Fruit fly (Drosophila melanogaster): Measurements from ENCODE around the gene CG9698.

- TF ChIP-seq CG9948 (tag; optimal IDR thresholded peaks at IDR 0.05) (no peak), CG4496 (GFP tag; IDR thresholded peaks at IDR 0.05) (no peak), D1 (tag; optimal IDR thresholded peaks at IDR 0.05) (no peak), Snoo (tag; optimal IDR thresholded peaks at IDR 0.05) (no peak), rn (GFP tag; IDR thresholded peaks at IDR 0.05) (no peak)
Observed at dm6 chr3R:30505561-30506037, 9.0 kb upstream of the CG9698 start, which contains the start of the genes PH4alphaSG1 and CG15539.

All from whole organism, pupa.